Fruit fly (Drosophila melanogaster) whole organism, embryonic: ENCODE data around the gene eIF2Balpha.

Experiments used
- ATbp ChIP-seq: fragments of 200-800 bp; sonication (Bioruptor generic); optimal IDR thresholded peaks from 2 replicates; lab custom pipeline; 2017; ENCODE audit warnings: missing biosample characterization, mild to moderate bottlenecking, missing genetic modification characterization, missing genetic modification reagents
- CG11723 ChIP-seq: fragments of 200-800 bp; sonication (Bioruptor generic); optimal IDR thresholded peaks from 2 replicates; lab custom pipeline; 2017; ENCODE audit warnings: missing biosample characterization, mild to moderate bottlenecking, missing genetic modification characterization
- CG12071 ChIP-seq: fragments of 200-800 bp; sonication (Bioruptor generic); optimal IDR thresholded peaks from 3 replicates; lab custom pipeline; 2018; ENCODE audit warnings: missing biosample characterization, mild to moderate bottlenecking, missing genetic modification characterization
- CG12769 ChIP-seq: fragments of 200-800 bp; sonication (Bioruptor generic); optimal IDR thresholded peaks from 2 replicates; lab custom pipeline; 2019; ENCODE audit warnings: missing biosample characterization, mild to moderate bottlenecking, missing genetic modification characterization, moderate library complexity
- CG13424 ChIP-seq: fragments of 200-800 bp; sonication (Bioruptor generic); optimal IDR thresholded peaks from 2 replicates; lab custom pipeline; 2019; ENCODE audit warnings: missing biosample characterization, mild to moderate bottlenecking, missing genetic modification characterization, moderate library complexity
- CG13894 ChIP-seq: fragments of 200-800 bp; sonication (Bioruptor generic); optimal IDR thresholded peaks from 3 replicates; lab custom pipeline; 2018; ENCODE audit warnings: missing biosample characterization, mild to moderate bottlenecking, missing genetic modification characterization, moderate library complexity
- CG14014 ChIP-seq: fragments of 200-800 bp; sonication (Bioruptor generic); IDR thresholded peaks from 2 replicates; pipeline ENCODE4 v1.3.6; 2022; ENCODE audit warnings: missing biosample characterization, missing genetic modification characterization
- CG15269 ChIP-seq: fragments of 200-800 bp; sonication (Bioruptor generic); optimal IDR thresholded peaks from 2 replicates; lab custom pipeline; 2018; ENCODE audit warnings: missing biosample characterization, mild to moderate bottlenecking, missing genetic modification characterization, moderate library complexity
- CG15514 ChIP-seq: fragments of 200-800 bp; sonication (Bioruptor generic); optimal IDR thresholded peaks from 3 replicates; lab custom pipeline; 2017; ENCODE audit warnings: missing biosample characterization, missing genetic modification characterization, mild to moderate bottlenecking, moderate library complexity, missing genetic modification reagents
- CG15601 ChIP-seq: fragments of 200-800 bp; sonication (Bioruptor generic); optimal IDR thresholded peaks from 3 replicates; lab custom pipeline; 2019; ENCODE audit warnings: missing biosample characterization, mild to moderate bottlenecking, missing genetic modification characterization, moderate library complexity
- CG1647 ChIP-seq: fragments of 200-800 bp; sonication (Bioruptor generic); optimal IDR thresholded peaks from 3 replicates; lab custom pipeline; 2016; ENCODE audit warnings: missing biosample characterization, missing genetic modification characterization
- CG2116 ChIP-seq: fragments of 200-800 bp; sonication (Bioruptor generic); optimal IDR thresholded peaks from 3 replicates; lab custom pipeline; 2018; ENCODE audit warnings: missing biosample characterization, mild to moderate bottlenecking, missing genetic modification characterization
- CG2199 ChIP-seq: fragments of 200-800 bp; sonication (Bioruptor generic); IDR thresholded peaks from 3 replicates; pipeline ENCODE4 v1.3.6; 2022; ENCODE audit warnings: missing biosample characterization, missing genetic modification characterization
- CG2875 ChIP-seq: fragments of 200-800 bp; sonication (Bioruptor generic); optimal IDR thresholded peaks from 2 replicates; lab custom pipeline; 2017; ENCODE audit warnings: missing biosample characterization, mild to moderate bottlenecking, missing genetic modification characterization, missing genetic modification reagents
- CG6765 ChIP-seq: fragments of 200-800 bp; sonication (Bioruptor generic); optimal IDR thresholded peaks from 3 replicates; lab custom pipeline; 2017; ENCODE audit warnings: missing biosample characterization, mild to moderate bottlenecking, missing genetic modification characterization
- CG7556 ChIP-seq: fragments of 200-800 bp; sonication (Bioruptor generic); optimal IDR thresholded peaks from 2 replicates; lab custom pipeline; 2017; ENCODE audit warnings: missing biosample characterization, mild to moderate bottlenecking, missing genetic modification characterization
- CG7987 ChIP-seq: fragments of 200-800 bp; sonication (Bioruptor generic); optimal IDR thresholded peaks from 2 replicates; lab custom pipeline; 2018; ENCODE audit warnings: missing biosample characterization, mild to moderate bottlenecking, missing genetic modification characterization, moderate library complexity
- CG9817 ChIP-seq: fragments of 200-800 bp; sonication (Bioruptor generic); optimal IDR thresholded peaks from 2 replicates; lab custom pipeline; 2018; ENCODE audit warnings: missing biosample characterization, mild to moderate bottlenecking, missing genetic modification characterization, moderate library complexity
- CG9932 ChIP-seq: fragments of 200-800 bp; sonication (Bioruptor generic); IDR thresholded peaks from 2 replicates; pipeline ENCODE4 v1.3.6; 2022; ENCODE audit warnings: missing biosample characterization, missing genetic modification characterization
- CoRest ChIP-seq: fragments of 200-800 bp; sonication (Bioruptor generic); optimal IDR thresholded peaks from 3 replicates; lab custom pipeline; 2018; ENCODE audit warnings: missing biosample characterization, mild to moderate bottlenecking, missing genetic modification characterization, moderate library complexity
- Elba2 ChIP-seq: fragments of 200-800 bp; sonication (Bioruptor generic); optimal IDR thresholded peaks from 3 replicates; lab custom pipeline; 2016; ENCODE audit warnings: missing biosample characterization, missing genetic modification characterization
- HHEX ChIP-seq: fragments of 200-800 bp; sonication (Bioruptor generic); optimal IDR thresholded peaks from 3 replicates; lab custom pipeline; 2017; ENCODE audit warnings: missing biosample characterization, mild to moderate bottlenecking, missing genetic modification characterization, missing genetic modification reagents
- Med ChIP-seq: fragments of 200-800 bp; sonication (Bioruptor generic); peaks from one replicate; lab custom pipeline; 2016; ENCODE audit warnings: missing biosample characterization, missing genetic modification characterization, mild to moderate bottlenecking, inconsistent platforms, moderate library complexity
- Meics ChIP-seq: fragments of 200-800 bp; sonication (Bioruptor generic); optimal IDR thresholded peaks from 2 replicates; lab custom pipeline; 2017; ENCODE audit warnings: missing biosample characterization, mild to moderate bottlenecking, missing genetic modification characterization
- Nf-YB ChIP-seq: fragments of 200-800 bp; sonication (Bioruptor generic); optimal IDR thresholded peaks from 3 replicates; lab custom pipeline; 2019; ENCODE audit warnings: missing biosample characterization, mild to moderate bottlenecking, missing genetic modification characterization, moderate library complexity
- Oaz ChIP-seq: fragments of 200-800 bp; sonication (Bioruptor generic); IDR thresholded peaks from 2 replicates; pipeline ENCODE4 v1.3.6; 2022; ENCODE audit warnings: missing biosample characterization, missing genetic modification characterization
- PHDP ChIP-seq: fragments of 200-800 bp; sonication (Bioruptor generic); optimal IDR thresholded peaks from 3 replicates; lab custom pipeline; 2018; ENCODE audit warnings: missing biosample characterization, mild to moderate bottlenecking, missing genetic modification characterization, moderate library complexity
- Pdp1 ChIP-seq, 2 experiments: fragments of 200-800 bp; sonication (Bioruptor generic); optimal IDR thresholded peaks; 3 replicates each; lab custom pipeline; 2016; ENCODE audit warnings: missing biosample characterization in 2 of 2, missing genetic modification characterization in 2 of 2, mild to moderate bottlenecking in 1 of 2, moderate library complexity in 1 of 2
- Tbp ChIP-seq: fragments of >200 bp; optimal IDR thresholded peaks from 2 replicates; lab custom pipeline; 2018; ENCODE audit warnings: missing biosample characterization, missing genetic modification characterization
- Xrp1 ChIP-seq: fragments of 200-800 bp; sonication (Bioruptor generic); IDR thresholded peaks from 2 replicates; pipeline ENCODE4 v1.3.6; 2022; ENCODE audit warnings: missing biosample characterization, missing genetic modification characterization
- exex ChIP-seq: fragments of 200-800 bp; sonication (Bioruptor generic); optimal IDR thresholded peaks from 4 replicates; lab custom pipeline; 2018; ENCODE audit warnings: missing biosample characterization, mild to moderate bottlenecking, missing genetic modification characterization, moderate library complexity
- fd102C ChIP-seq: fragments of 200-800 bp; sonication (Bioruptor generic); optimal IDR thresholded peaks from 2 replicates; lab custom pipeline; 2018; ENCODE audit warnings: missing biosample characterization, mild to moderate bottlenecking, missing genetic modification characterization, moderate library complexity
- grn ChIP-seq: fragments of 200-800 bp; sonication (Bioruptor generic); optimal IDR thresholded peaks from 3 replicates; lab custom pipeline; 2017; ENCODE audit warnings: missing biosample characterization, missing genetic modification characterization
- gsb-n ChIP-seq: fragments of 200-800 bp; sonication (Bioruptor generic); optimal IDR thresholded peaks from 3 replicates; lab custom pipeline; 2018; ENCODE audit warnings: missing biosample characterization, mild to moderate bottlenecking, missing genetic modification characterization
- lola ChIP-seq, 3 experiments: fragments of >200 bp in 2 of 3; fragments of 200-800 bp in 1 of 3; sonication (Bioruptor generic) in 1 of 3; optimal IDR thresholded peaks; 2 replicates each; lab custom pipeline; 2017 to 2019; ENCODE audit warnings: missing biosample characterization in 3 of 3, missing genetic modification characterization in 3 of 3, mild to moderate bottlenecking in 1 of 3, moderate library complexity in 1 of 3
- mirr ChIP-seq: fragments of 200-800 bp; sonication (Bioruptor generic); optimal IDR thresholded peaks from 3 replicates; lab custom pipeline; 2018; ENCODE audit warnings: missing biosample characterization, mild to moderate bottlenecking, missing genetic modification characterization
- otp ChIP-seq: fragments of 200-800 bp; sonication (Bioruptor generic); IDR thresholded peaks from 3 replicates; pipeline ENCODE4, ENCODE4 v1.3.6; 2022; ENCODE audit warnings: missing biosample characterization, missing genetic modification characterization
- pita ChIP-seq: fragments of 200-800 bp; sonication (Bioruptor generic); optimal IDR thresholded peaks from 2 replicates; lab custom pipeline; 2017; ENCODE audit warnings: missing biosample characterization, mild to moderate bottlenecking, missing genetic modification characterization
- ranshi ChIP-seq: fragments of 200-800 bp; sonication (Bioruptor generic); IDR thresholded peaks from 2 replicates; pipeline ENCODE4 v1.3.6; 2022; ENCODE audit warnings: missing biosample characterization, missing genetic modification characterization
- sens ChIP-seq: fragments of 200-800 bp; sonication (Bioruptor generic); peaks from one replicate; lab custom pipeline; 2016; ENCODE audit warnings: missing biosample characterization, missing genetic modification characterization
- shn ChIP-seq: fragments of 200-800 bp; sonication (Bioruptor generic); optimal IDR thresholded peaks from 3 replicates; lab custom pipeline; 2016; ENCODE audit warnings: missing biosample characterization, missing genetic modification characterization
- so ChIP-seq: fragments of 200-800 bp; sonication (Bioruptor generic); IDR thresholded peaks from 3 replicates; pipeline ENCODE4 v1.3.6; 2022; ENCODE audit warnings: missing biosample characterization, missing genetic modification characterization
- unpg ChIP-seq: fragments of 200-800 bp; sonication (Bioruptor generic); optimal IDR thresholded peaks from 3 replicates; lab custom pipeline; 2018; ENCODE audit warnings: missing biosample characterization, mild to moderate bottlenecking, missing genetic modification characterization, moderate library complexity
- vvl ChIP-seq: fragments of 200-800 bp; sonication (Bioruptor generic); IDR thresholded peaks from 2 replicates; pipeline ENCODE4 v1.3.6; 2022; ENCODE audit warnings: missing biosample characterization, missing genetic modification characterization

Gene eIF2Balpha

dm6 chr3R:29891183-29891582 is 44.5 kb downstream of the eIF2Balpha start (continued):
- TF ChIP-seq exex (tag; lab: Kevin White, UChicago) (no peak), CG2116 (peak; percentile 18), CG9817 (tag; lab: Kevin White, UChicago) (no peak), unpg (peak; percentile 29), CG7987 (peak; percentile 41), HHEX (GFP tag; lab: Kevin White, UChicago) (peak; percentile 39), vvl (GFP tag; lab: Robert Waterston, UW) (peak; percentile 31; the same call in 1 of the 2 replicates), PHDP (tag; lab: Kevin White, UChicago) (peak; percentile 53), Pdp1 (GFP tag; optimal IDR thresholded peaks at IDR 0.05; lab: Kevin White, UChicago) (peak in 1 of 2 experiments; percentile 20), CG14014 (GFP tag; lab: Robert Waterston, UW) (peak; percentile 48; the same call in 1 of the 2 replicates), fd102C (GFP tag; lab: Kevin White, UChicago) (no peak), CG2199 (no peak), CG15514 (GFP tag; lab: Kevin White, UChicago) (peak; percentile 42), grn (GFP tag; lab: Kevin White, UChicago) (peak; percentile 15), Nf-YB (GFP tag; lab: Kevin White, UChicago) (no peak), so (GFP tag; lab: Robert Waterston, UW) (0 out of 3 replicates have a peak, but pooled peaks have one; percentile 12), CoRest (tag; lab: Kevin White, UChicago) (peak; percentile 2), mirr (peak; percentile 34), CG2875 (GFP tag; lab: Kevin White, UChicago) (peak; percentile 17), otp (GFP tag; lab: Robert Waterston, UW) (0 out of 3 replicates have a peak, but pooled peaks have one; percentile 27), CG12769 (tag; lab: Kevin White, UChicago) (peak; percentile 58), CG7556 (GFP tag; lab: Kevin White, UChicago) (peak; percentile 18), gsb-n (tag; lab: Kevin White, UChicago) (no peak), sens (GFP tag; lab: Kevin White, UChicago) (peak; percentile 61), CG15601 (peak; percentile 34), CG1647 (peak; percentile 6), Elba2 (GFP tag; lab: Kevin White, UChicago) (no peak), Med (peak; percentile 92), CG15269 (tag; lab: Kevin White, UChicago) (peak; percentile 34), shn (GFP tag; lab: Kevin White, UChicago) (peak; percentile 2), CG12071 (GFP tag; lab: Kevin White, UChicago) (peak; percentile 59), lola (GFP tag; optimal IDR thresholded peaks at IDR 0.05; lab: Kevin White, UChicago) (no peak), ATbp (peak; percentile 70), CG6765 (GFP tag; lab: Kevin White, UChicago) (no peak), Tbp (GFP tag; lab: Kevin White, UChicago) (no peak), Xrp1 (GFP tag; lab: Robert Waterston, UW) (0 out of 2 replicates have a peak, but pooled peaks have one; percentile 14), Oaz (GFP tag; lab: Robert Waterston, UW) (0 out of 2 replicates have a peak, but pooled peaks have one; percentile 7), CG9932 (GFP tag; lab: Robert Waterston, UW) (no peak; the same call in 1 of the 2 replicates), Meics (GFP tag; lab: Kevin White, UChicago) (peak; percentile 46), pita (GFP tag; lab: Kevin White, UChicago) (no peak), ranshi (GFP tag; lab: Robert Waterston, UW) (no peak; the same call in 1 of the 2 replicates), CG13894 (tag; lab: Kevin White, UChicago) (peak; percentile 31), CG13424 (tag; lab: Kevin White, UChicago) (no peak), CG11723 (peak; percentile 22)
